Worm (Caenorhabditis elegans) whole organism, early embryonic: ENCODE data around the gene nhr-216.

ENCODE experiments used
- aly-1 ChIP-seq: sonication (generic microtip); optimal IDR thresholded peaks from 2 replicates; lab custom pipeline; 2016; ENCODE audit warnings: missing genetic modification characterization, missing compliant biosample characterization
- ama-1 ChIP-seq: fragments of 150-350 bp; optimal IDR thresholded peaks from 2 replicates; lab custom pipeline; 2014
- ceh-36 ChIP-seq: sonication (generic microtip); optimal IDR thresholded peaks from 2 replicates; lab custom pipeline; 2016; ENCODE audit warnings: missing genetic modification characterization, inconsistent platforms, missing compliant biosample characterization
- flt-1 ChIP-seq: fragments of 200-800 bp; sonication (Bioruptor generic); IDR thresholded peaks from 2 replicates; pipeline ENCODE4 v1.3.6; 2022; ENCODE audit warnings: missing genetic modification characterization, missing compliant biosample characterization
- hmbx-1 ChIP-seq: sonication (generic microtip); optimal IDR thresholded peaks from 2 replicates; lab custom pipeline; 2016; ENCODE audit warnings: mild to moderate bottlenecking, missing genetic modification characterization, missing compliant biosample characterization
- hmg-4 ChIP-seq: fragments of 200-800 bp; sonication (Bioruptor generic); optimal IDR thresholded peaks from 2 replicates; lab custom pipeline; 2018; ENCODE audit warnings: mild to moderate bottlenecking, missing genetic modification characterization, missing compliant biosample characterization
- tbx-11 ChIP-seq: fragments of 200-800 bp; sonication (Bioruptor generic); IDR thresholded peaks from 2 replicates; pipeline ENCODE4 v1.3.6; 2022; ENCODE audit warnings: missing genetic modification characterization, missing compliant biosample characterization

DNA sequence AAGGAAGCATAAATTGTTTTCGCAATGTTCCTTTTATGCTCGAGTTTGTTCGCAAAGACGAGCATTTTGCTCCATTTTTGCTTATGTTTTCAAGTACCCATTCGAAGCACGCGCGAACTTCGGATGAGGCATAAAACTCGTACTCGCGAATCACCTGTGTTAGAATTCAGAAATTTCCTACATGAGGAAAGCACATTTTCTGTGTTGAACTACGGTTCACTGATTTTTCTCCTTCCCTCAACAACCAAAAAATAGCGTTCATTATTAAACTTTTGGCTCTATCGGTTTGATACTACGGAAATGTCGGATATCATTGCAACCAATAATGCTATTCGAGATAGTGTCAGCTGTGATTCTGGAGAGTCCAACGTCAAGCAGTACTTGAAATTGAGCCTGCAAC is 24.1 kb downstream of the nhr-216 start, which contains the start of gene srg-28:
- TF ChIP-seq tbx-11 (GFP tag; lab: Robert Waterston, UW) (no peak), aly-1 (no peak), ceh-36 (tag; lab: Kevin White, UChicago) (no peak), flt-1 (GFP tag; lab: Robert Waterston, UW) (no peak), ama-1 (lab: Kevin White, UChicago) (no peak), hmg-4 (GFP tag; lab: Kevin White, UChicago) (no peak), hmbx-1 (tag; lab: Kevin White, UChicago) (no peak)
